Fruit fly (Drosophila melanogaster): ENCODE measurements around the gene Wdr81.

The Wdr81 gene

DNA sequence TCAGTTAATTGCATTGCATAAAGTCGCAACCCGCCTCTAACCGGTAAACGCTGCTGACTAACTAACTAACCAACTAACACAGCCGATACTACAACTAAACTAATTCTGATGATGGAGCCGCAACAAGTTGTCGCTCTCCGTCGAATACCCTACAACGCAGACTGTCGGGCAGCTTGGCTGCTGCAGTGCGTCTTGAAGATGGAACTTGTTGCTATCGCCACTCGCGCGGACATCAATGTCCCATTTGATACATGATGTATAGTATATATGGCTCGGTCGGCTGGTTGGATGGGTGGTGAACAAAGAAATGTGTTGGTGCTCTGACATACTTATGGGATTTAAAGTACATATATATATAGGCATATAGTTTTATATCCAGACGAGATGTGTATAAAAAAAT is 4.7 kb upstream of the Wdr81 start (continued):
- TF ChIP-seq dsx (GFP tag; optimal IDR thresholded peaks at IDR 0.05; ENCODE audit: poor library complexity, severe bottlenecking) (peak; percentile 41), CG9139 (GFP tag; optimal IDR thresholded peaks at IDR 0.05) (no peak), salr (GFP tag; optimal IDR thresholded peaks at IDR 0.05) (peak in 1 of 2 experiments; percentile 35), CG11294 (GFP tag; IDR thresholded peaks at IDR 0.05) (no peak), CG31627 (GFP tag; optimal IDR thresholded peaks at IDR 0.05) (peak; percentile 31), Sox15 (GFP tag; optimal IDR thresholded peaks at IDR 0.05) (no peak), Ets96B (tag; optimal IDR thresholded peaks at IDR 0.05) (peak; percentile 21), pdm3 (GFP tag; optimal IDR thresholded peaks at IDR 0.05) (no peak), CG6276 (GFP tag; optimal IDR thresholded peaks at IDR 0.05) (peak; percentile 55), Hr4 (GFP tag; optimal IDR thresholded peaks at IDR 0.05) (no peak), Gug (GFP tag; IDR thresholded peaks at IDR 0.05) (no peak), CG8632 (GFP tag; optimal IDR thresholded peaks at IDR 0.05) (no peak), ss (GFP tag; optimal IDR thresholded peaks at IDR 0.05) (peak; percentile 35 to 44), fd59A (GFP tag; optimal IDR thresholded peaks at IDR 0.05) (peak; percentile 25), Met (GFP tag; optimal IDR thresholded peaks at IDR 0.05) (no peak)

DNA sequence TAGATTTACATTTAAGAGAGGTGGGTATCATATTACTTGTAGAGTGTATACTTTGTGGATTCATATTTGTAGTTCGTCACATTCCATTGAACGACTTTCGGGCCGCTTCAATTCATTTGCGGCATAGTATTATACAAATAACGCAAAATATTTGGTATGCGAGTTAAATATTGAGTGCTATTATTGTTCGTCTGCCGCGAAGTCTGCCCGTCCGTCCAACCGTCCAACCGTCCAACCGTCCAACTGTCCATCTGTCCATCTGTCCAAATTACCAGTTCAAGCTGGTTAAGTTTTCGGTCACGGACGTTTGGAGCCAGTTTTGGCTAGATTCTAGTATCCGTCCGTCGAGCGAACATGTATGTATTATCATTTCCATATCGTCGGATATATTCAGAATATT is 3.3 kb upstream of the Wdr81 start:
- TF ChIP-seq CG6792 (GFP tag; optimal IDR thresholded peaks at IDR 0.05): no peak
- no peak for TF ChIP-seq CG10669 (GFP tag; optimal IDR thresholded peaks at IDR 0.05)
- TF ChIP-seq svp (GFP tag): no peak
- TF ChIP-seq CG8119 (GFP tag; IDR thresholded peaks at IDR 0.05): no peak
- no peak for TF ChIP-seq acj6 (GFP tag; optimal IDR thresholded peaks at IDR 0.05)
- TF ChIP-seq CG1621 (tag; optimal IDR thresholded peaks at IDR 0.05): no peak
- TF ChIP-seq Hr39 (GFP tag; optimal IDR thresholded peaks at IDR 0.05): no peak
- no peak for TF ChIP-seq Sox15 (GFP tag; optimal IDR thresholded peaks at IDR 0.05)
- no peak for TF ChIP-seq achi (GFP tag; optimal IDR thresholded peaks at IDR 0.05)
- no peak for TF ChIP-seq Blimp-1 (GFP tag; optimal IDR thresholded peaks at IDR 0.05)
- TF ChIP-seq CG32006 (GFP tag; optimal IDR thresholded peaks at IDR 0.05): no peak

DNA sequence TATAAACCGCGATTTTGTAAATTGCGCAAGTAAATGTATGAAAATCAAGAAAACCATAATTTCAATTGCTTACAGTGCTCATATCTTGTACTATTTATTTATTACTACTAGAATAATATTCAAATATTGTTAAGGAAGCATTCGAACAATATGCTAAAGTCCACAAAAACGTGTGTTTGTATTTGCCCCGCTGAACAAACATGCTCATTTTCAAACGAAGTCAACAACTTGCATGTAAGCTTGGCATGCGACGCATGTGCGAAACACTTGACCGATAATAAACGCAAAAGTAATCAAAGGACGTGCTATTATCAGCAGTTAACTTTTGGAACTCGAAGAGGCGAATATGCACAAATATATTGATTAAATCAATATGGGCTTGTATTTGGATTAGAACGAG is 433 bp upstream of the Wdr81 start:
- TF ChIP-seq fkh (GFP tag; optimal IDR thresholded peaks at IDR 0.05): peak; percentile 68
- peak; percentile 5 for TF ChIP-seq esn (GFP tag; optimal IDR thresholded peaks at IDR 0.05)
- peak; percentile 17 for TF ChIP-seq Eip78C (GFP tag)
- no peak for TF ChIP-seq fd85E (GFP tag; optimal IDR thresholded peaks at IDR 0.05)
- no peak for TF ChIP-seq CG6808 (GFP tag; optimal IDR thresholded peaks at IDR 0.05)
- no peak for TF ChIP-seq Eip93F (GFP tag; optimal IDR thresholded peaks at IDR 0.05)
- no peak for TF ChIP-seq CG6276 (GFP tag; optimal IDR thresholded peaks at IDR 0.05)
- peak; percentile 38 for TF ChIP-seq vri (GFP tag; optimal IDR thresholded peaks at IDR 0.05)

DNA sequence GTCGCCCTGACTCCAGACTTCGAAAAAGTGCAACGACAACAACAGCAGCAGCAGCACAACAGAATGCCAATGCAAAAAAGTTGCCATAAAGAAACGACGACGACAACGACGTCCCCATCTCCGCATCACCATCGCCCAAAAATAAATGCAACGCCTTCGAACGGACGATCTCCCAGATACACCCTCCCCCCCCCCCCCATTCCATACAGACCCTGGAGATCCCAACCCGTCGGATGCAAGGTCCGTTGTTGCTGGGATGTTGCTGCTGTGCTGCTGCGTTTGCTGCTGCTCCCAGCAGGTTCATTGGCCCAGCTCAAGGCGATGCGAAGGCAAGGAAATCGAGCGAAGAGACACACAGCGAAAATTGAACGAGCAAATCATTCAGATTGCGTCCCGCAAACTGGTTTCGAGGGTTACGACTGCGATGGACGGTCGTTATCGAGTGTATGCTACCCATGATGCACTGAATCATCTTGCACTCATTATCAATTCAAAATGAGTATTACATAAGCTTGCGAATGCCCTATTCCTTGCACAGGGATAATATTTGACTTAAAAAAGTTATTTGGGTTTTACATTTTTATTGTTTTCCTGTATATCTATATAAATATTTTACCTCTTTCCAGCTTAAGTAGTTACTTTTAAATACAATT is 6.9 kb downstream of the Wdr81 start:
- TF ChIP-seq CG11762 (GFP tag; optimal IDR thresholded peaks at IDR 0.05; ENCODE audit: insufficient read depth): no peak
- TF ChIP-seq Sox102F (GFP tag; optimal IDR thresholded peaks at IDR 0.05): no peak
- peak; percentile 30; the same call in 1 of the 3 replicates for TF ChIP-seq CG8119 (GFP tag; IDR thresholded peaks at IDR 0.05)
- TF ChIP-seq spab (GFP tag; optimal IDR thresholded peaks at IDR 0.05): peak; percentile 62
- no peak for TF ChIP-seq CG11902 (GFP tag; optimal IDR thresholded peaks at IDR 0.05)
- TF ChIP-seq CG10631 (GFP tag; optimal IDR thresholded peaks at IDR 0.05): peak; percentile 41
- TF ChIP-seq Ets21C (GFP tag; optimal IDR thresholded peaks at IDR 0.05): no peak
- peak; percentile 98 for TF ChIP-seq svp (GFP tag)
- TF ChIP-seq Eip78C (GFP tag): peak; percentile 21
- TF ChIP-seq Hr38 (GFP tag; optimal IDR thresholded peaks at IDR 0.05): no peak
- no peak for TF ChIP-seq Gug (GFP tag; IDR thresholded peaks at IDR 0.05)
- TF ChIP-seq achi (GFP tag; optimal IDR thresholded peaks at IDR 0.05): no peak
- TF ChIP-seq topi (GFP tag; optimal IDR thresholded peaks at IDR 0.05): no peak
- TF ChIP-seq CG6808 (GFP tag; optimal IDR thresholded peaks at IDR 0.05): peak; percentile 81
- TF ChIP-seq Hr39 (GFP tag; optimal IDR thresholded peaks at IDR 0.05): no peak
- TF ChIP-seq CG34406 (GFP tag; optimal IDR thresholded peaks at IDR 0.05): no peak
- TF ChIP-seq CG31627 (GFP tag; optimal IDR thresholded peaks at IDR 0.05): no peak
- no peak for TF ChIP-seq OdsH (GFP tag; optimal IDR thresholded peaks at IDR 0.05)
- TF ChIP-seq CG7368 (GFP tag; optimal IDR thresholded peaks at IDR 0.05): no peak
- TF ChIP-seq dsx (GFP tag; optimal IDR thresholded peaks at IDR 0.05; ENCODE audit: poor library complexity, severe bottlenecking): peak; percentile 98
- TF ChIP-seq esn (GFP tag; optimal IDR thresholded peaks at IDR 0.05): no peak
- TF ChIP-seq Blimp-1 (GFP tag; optimal IDR thresholded peaks at IDR 0.05): peak; percentile 59
- peak; percentile 81 for TF ChIP-seq CG6854 (GFP tag; optimal IDR thresholded peaks at IDR 0.05)
- TF ChIP-seq CG3032 (tag; optimal IDR thresholded peaks at IDR 0.05): peak; percentile 18
- peak in 1 of 2 experiments; percentile 17 for TF ChIP-seq salr (GFP tag; optimal IDR thresholded peaks at IDR 0.05)
